Fruit fly (Drosophila melanogaster) whole organism, embryonic: ENCODE measurements around the gene cerv.
A peak's percentile ranks its signal among the peaks of the same experiment; 100 is the strongest.

ENCODE experiments used
- Atf3 ChIP-seq: fragments of 200-800 bp; sonication (Bioruptor generic); optimal IDR thresholded peaks from 3 replicates; lab custom pipeline; 2016; ENCODE audit warnings: missing biosample characterization, missing genetic modification characterization
- Atf6 ChIP-seq: fragments of 200-800 bp; sonication (Bioruptor generic); IDR thresholded peaks from 2 replicates; pipeline ENCODE4 v1.3.6; 2022; ENCODE audit warnings: missing biosample characterization, missing genetic modification characterization
- B-H1 ChIP-seq: fragments of 200-800 bp; sonication (Bioruptor generic); IDR thresholded peaks from 3 replicates; pipeline ENCODE4 v1.3.6; 2022; ENCODE audit warnings: missing biosample characterization, missing genetic modification characterization
- Bteb2 ChIP-seq: fragments of 200-800 bp; sonication (Bioruptor generic); optimal IDR thresholded peaks from 2 replicates; lab custom pipeline; 2016; ENCODE audit warnings: missing biosample characterization, missing genetic modification characterization
- CG10209 ChIP-seq: fragments of 200-800 bp; sonication (Bioruptor generic); optimal IDR thresholded peaks from 3 replicates; lab custom pipeline; 2017; ENCODE audit warnings: missing biosample characterization, mild to moderate bottlenecking, missing genetic modification characterization, missing genetic modification reagents
- CG10321 ChIP-seq: fragments of 200-800 bp; sonication (Bioruptor generic); IDR thresholded peaks from 2 replicates; pipeline ENCODE4 v1.3.6; 2022; ENCODE audit warnings: missing biosample characterization, missing genetic modification characterization
- CG10462 ChIP-seq: fragments of 200-800 bp; sonication (Bioruptor generic); optimal IDR thresholded peaks from 2 replicates; lab custom pipeline; 2016; ENCODE audit warnings: missing biosample characterization, missing genetic modification characterization
- CG11085 ChIP-seq: fragments of 200-800 bp; sonication (Bioruptor generic); IDR thresholded peaks from 2 replicates; pipeline ENCODE4 v1.3.6; 2022; ENCODE audit warnings: missing biosample characterization, missing genetic modification characterization
- CG12071 ChIP-seq: fragments of 200-800 bp; sonication (Bioruptor generic); optimal IDR thresholded peaks from 3 replicates; lab custom pipeline; 2018; ENCODE audit warnings: missing biosample characterization, mild to moderate bottlenecking, missing genetic modification characterization
- CG1233 ChIP-seq: fragments of 200-800 bp; sonication (Bioruptor generic); optimal IDR thresholded peaks from 4 replicates; lab custom pipeline; 2018; ENCODE audit warnings: missing biosample characterization, mild to moderate bottlenecking, missing genetic modification characterization
- CG12391 ChIP-seq: fragments of 200-800 bp; sonication (Bioruptor generic); optimal IDR thresholded peaks from 3 replicates; lab custom pipeline; 2018; ENCODE audit warnings: missing biosample characterization, mild to moderate bottlenecking, missing genetic modification characterization, moderate library complexity
- CG14050 ChIP-seq: fragments of 200-800 bp; sonication (Bioruptor generic); IDR thresholded peaks from 3 replicates; pipeline ENCODE4 v1.3.6; 2022; ENCODE audit warnings: missing biosample characterization, missing genetic modification characterization
- CG14667 ChIP-seq: fragments of 200-800 bp; sonication (Bioruptor generic); IDR thresholded peaks from 2 replicates; pipeline ENCODE4 v1.3.6; 2022; ENCODE audit warnings: missing biosample characterization, missing genetic modification characterization
- CG14710 ChIP-seq: fragments of 200-800 bp; sonication (Bioruptor generic); optimal IDR thresholded peaks from 3 replicates; lab custom pipeline; 2019; ENCODE audit warnings: missing biosample characterization, mild to moderate bottlenecking, missing genetic modification characterization, moderate library complexity
- CG17328 ChIP-seq: fragments of 200-800 bp; sonication (Bioruptor generic); IDR thresholded peaks from 2 replicates; pipeline ENCODE4 v1.3.6; 2022; ENCODE audit warnings: missing biosample characterization, missing genetic modification characterization
- CG2712 ChIP-seq: fragments of 200-800 bp; optimal IDR thresholded peaks from 3 replicates; lab custom pipeline; 2019; ENCODE audit warnings: missing biosample characterization, mild to moderate bottlenecking, missing genetic modification characterization, moderate library complexity
- CG2889 ChIP-seq: fragments of 200-800 bp; sonication (Bioruptor generic); IDR thresholded peaks from 3 replicates; pipeline ENCODE4 v1.3.6; 2022; ENCODE audit warnings: missing biosample characterization, missing genetic modification characterization
- CG3065 ChIP-seq: fragments of 200-800 bp; sonication (Bioruptor generic); optimal IDR thresholded peaks from 2 replicates; lab custom pipeline; 2016; ENCODE audit warnings: missing biosample characterization, missing genetic modification characterization
- CG32772 ChIP-seq: fragments of 200-800 bp; sonication (Bioruptor generic); IDR thresholded peaks from 2 replicates; pipeline ENCODE4 v1.3.6; 2022; ENCODE audit warnings: missing biosample characterization, missing genetic modification characterization
- CG34224 ChIP-seq: fragments of 200-800 bp; sonication (Bioruptor generic); IDR thresholded peaks from 3 replicates; pipeline ENCODE4 v1.3.6; 2022; ENCODE audit warnings: missing biosample characterization, missing genetic modification characterization; ENCODE audit not compliant: partially characterized antibody
- CG34422 ChIP-seq: fragments of 200-800 bp; sonication (Bioruptor generic); IDR thresholded peaks from 3 replicates; pipeline ENCODE4 v1.3.6; 2022; ENCODE audit warnings: missing biosample characterization, missing genetic modification characterization
- CG43689 ChIP-seq: fragments of 200-800 bp; sonication (Bioruptor generic); IDR thresholded peaks from 2 replicates; pipeline ENCODE4 v1.3.6; 2022; ENCODE audit warnings: missing biosample characterization, missing genetic modification characterization
- CG4617 ChIP-seq: fragments of 200-800 bp; sonication (Bioruptor generic); optimal IDR thresholded peaks from 3 replicates; lab custom pipeline; 2016; ENCODE audit warnings: missing biosample characterization, missing genetic modification characterization, borderline replicate concordance
- CG7786 ChIP-seq: fragments of 200-800 bp; sonication (Bioruptor generic); optimal IDR thresholded peaks from 2 replicates; lab custom pipeline; 2016; ENCODE audit warnings: missing biosample characterization, missing genetic modification characterization
- CG8290 ChIP-seq, 3 experiments: fragments of 200-800 bp; sonication (Bioruptor generic); optimal IDR thresholded peaks; 2 replicates each; lab custom pipeline; 2016 to 2019; ENCODE audit warnings: missing biosample characterization in 3 of 3, missing genetic modification characterization in 3 of 3, mild to moderate bottlenecking in 2 of 3, moderate library complexity in 1 of 3
- CG8944 ChIP-seq: fragments of 200-800 bp; sonication (Bioruptor generic); optimal IDR thresholded peaks from 3 replicates; lab custom pipeline; 2016; ENCODE audit warnings: missing biosample characterization, missing genetic modification characterization
- CG9797 ChIP-seq: fragments of 200-800 bp; sonication (Bioruptor generic); optimal IDR thresholded peaks from 3 replicates; lab custom pipeline; 2018; ENCODE audit warnings: missing biosample characterization, mild to moderate bottlenecking, missing genetic modification characterization
- Dref ChIP-seq: fragments of 200-800 bp; sonication (Bioruptor generic); IDR thresholded peaks from 2 replicates; pipeline ENCODE4 v1.3.6; 2022; ENCODE audit warnings: missing biosample characterization, missing genetic modification characterization
- Jarid2 ChIP-seq: fragments of 200-800 bp; sonication (Bioruptor generic); optimal IDR thresholded peaks from 3 replicates; lab custom pipeline; 2017; ENCODE audit warnings: mild to moderate bottlenecking, missing biosample characterization, missing genetic modification reagents, missing genetic modification characterization
- Mes4 ChIP-seq: fragments of 200-800 bp; sonication (Bioruptor generic); optimal IDR thresholded peaks from 2 replicates; lab custom pipeline; 2016; ENCODE audit warnings: missing biosample characterization, missing genetic modification characterization
- Nf-YB ChIP-seq: fragments of 200-800 bp; sonication (Bioruptor generic); optimal IDR thresholded peaks from 3 replicates; lab custom pipeline; 2019; ENCODE audit warnings: missing biosample characterization, mild to moderate bottlenecking, missing genetic modification characterization, moderate library complexity
- Nf-YC ChIP-seq: fragments of 200-800 bp; optimal IDR thresholded peaks from 3 replicates; lab custom pipeline; 2019; ENCODE audit warnings: missing biosample characterization, mild to moderate bottlenecking, missing genetic modification characterization, moderate library complexity
- NfI ChIP-seq: fragments of 200-800 bp; sonication (Bioruptor generic); optimal IDR thresholded peaks from 3 replicates; lab custom pipeline; 2018; ENCODE audit warnings: missing biosample characterization, mild to moderate bottlenecking, missing genetic modification characterization, moderate library complexity
- Ptx1 ChIP-seq: fragments of 200-800 bp; sonication (Bioruptor generic); IDR thresholded peaks from 2 replicates; pipeline ENCODE4 v1.3.6; 2022; ENCODE audit warnings: missing biosample characterization, missing genetic modification characterization
- Xrp1 ChIP-seq: fragments of 200-800 bp; sonication (Bioruptor generic); IDR thresholded peaks from 2 replicates; pipeline ENCODE4 v1.3.6; 2022; ENCODE audit warnings: missing biosample characterization, missing genetic modification characterization
- bcd ChIP-seq: fragments of 200-800 bp; sonication (Bioruptor generic); optimal IDR thresholded peaks from 2 replicates; lab custom pipeline; 2017; ENCODE audit warnings: missing biosample characterization, mild to moderate bottlenecking, missing genetic modification characterization
- cg ChIP-seq: fragments of 200-800 bp; sonication (Bioruptor generic); optimal IDR thresholded peaks from 3 replicates; lab custom pipeline; 2019; ENCODE audit warnings: missing biosample characterization, mild to moderate bottlenecking, missing genetic modification characterization, moderate library complexity
- da ChIP-seq: fragments of 200-800 bp; sonication (Bioruptor generic); optimal IDR thresholded peaks from 2 replicates; lab custom pipeline; 2016; ENCODE audit warnings: missing biosample characterization, missing genetic modification characterization
- eve ChIP-seq, 2 experiments: fragments of >200 bp; optimal IDR thresholded peaks; 2 replicates each; lab custom pipeline; 2017; ENCODE audit warnings: missing biosample characterization in 2 of 2, missing genetic modification characterization in 2 of 2
- gsb-n ChIP-seq: fragments of 200-800 bp; sonication (Bioruptor generic); optimal IDR thresholded peaks from 3 replicates; lab custom pipeline; 2018; ENCODE audit warnings: missing biosample characterization, mild to moderate bottlenecking, missing genetic modification characterization
- hbn ChIP-seq: fragments of 200-800 bp; sonication (Bioruptor generic); IDR thresholded peaks from 2 replicates; pipeline ENCODE4 v1.3.6; 2022; ENCODE audit warnings: missing biosample characterization, missing genetic modification characterization; ENCODE audit not compliant: partially characterized antibody
- mam ChIP-seq: fragments of 200-800 bp; sonication (Bioruptor generic); optimal IDR thresholded peaks from 3 replicates; lab custom pipeline; 2016; ENCODE audit warnings: missing biosample characterization, missing genetic modification characterization
- nerfin-2 ChIP-seq: fragments of 200-800 bp; sonication (Bioruptor generic); IDR thresholded peaks from 2 replicates; pipeline ENCODE4 v1.3.6; 2022; ENCODE audit warnings: missing biosample characterization, missing genetic modification characterization; ENCODE audit not compliant: partially characterized antibody
- org-1 ChIP-seq: fragments of 200-800 bp; sonication (Bioruptor generic); optimal IDR thresholded peaks from 2 replicates; lab custom pipeline; 2017; ENCODE audit warnings: missing biosample characterization, missing genetic modification characterization
- pho ChIP-seq: fragments of 200-800 bp; sonication (Bioruptor generic); optimal IDR thresholded peaks from 2 replicates; lab custom pipeline; 2016; ENCODE audit warnings: missing biosample characterization, missing genetic modification characterization
- pzg ChIP-seq: fragments of 200-800 bp; sonication (Bioruptor generic); optimal IDR thresholded peaks from 3 replicates; lab custom pipeline; 2018; ENCODE audit warnings: missing biosample characterization, mild to moderate bottlenecking, missing genetic modification characterization, moderate library complexity
- sc ChIP-seq, 3 experiments: fragments of >200 bp in 2 of 3; fragments of 200-800 bp in 1 of 3; sonication (Bioruptor generic) in 1 of 3; optimal IDR thresholded peaks; 2 replicates in 2 of 3; 3 replicates in 1 of 3; lab custom pipeline; 2017; ENCODE audit warnings: mild to moderate bottlenecking in 1 of 3, missing biosample characterization in 1 of 3, missing genetic modification characterization in 1 of 3, missing genetic modification reagents in 1 of 3
- slp2 ChIP-seq: fragments of 200-800 bp; sonication (Bioruptor generic); optimal IDR thresholded peaks from 2 replicates; lab custom pipeline; 2016; ENCODE audit warnings: missing biosample characterization, missing genetic modification characterization
- ssp ChIP-seq: fragments of 200-800 bp; sonication (Bioruptor generic); IDR thresholded peaks from 2 replicates; pipeline ENCODE4 v1.3.6; 2022; ENCODE audit warnings: missing biosample characterization, missing genetic modification characterization
- tgo ChIP-seq: fragments of 200-800 bp; sonication (Bioruptor generic); IDR thresholded peaks from 3 replicates; pipeline ENCODE4 v1.3.6; 2022; ENCODE audit warnings: missing biosample characterization, missing genetic modification characterization
- trem ChIP-seq: fragments of 200-800 bp; optimal IDR thresholded peaks from 3 replicates; lab custom pipeline; 2019; ENCODE audit warnings: missing biosample characterization, mild to moderate bottlenecking, missing genetic modification characterization, moderate library complexity

Gene cerv

DNA sequence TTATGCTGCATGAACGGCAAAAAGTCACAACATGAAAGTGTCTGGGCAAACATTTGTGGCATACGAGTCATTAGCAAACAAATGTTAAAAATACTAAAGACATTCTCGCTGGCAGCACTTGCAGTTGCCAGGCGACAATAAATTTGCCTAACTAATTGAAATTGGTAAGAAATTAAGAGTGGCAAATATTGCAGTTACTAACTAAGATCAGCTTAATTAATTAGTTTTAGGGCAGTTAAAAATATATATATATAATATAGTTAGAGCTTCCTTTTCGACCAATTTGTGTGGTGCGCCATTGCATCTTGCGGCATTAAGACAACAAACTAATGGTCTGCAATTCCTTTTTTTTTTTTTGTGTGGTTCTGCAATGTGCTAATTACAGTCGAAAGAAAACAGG lies 39.9 kb upstream of the cerv start (continued):
- no peak for TF ChIP-seq CG43689 (GFP tag; lab: Robert Waterston, UW)
- no peak for TF ChIP-seq sc (optimal IDR thresholded peaks at IDR 0.05; lab: Kevin White, UChicago)
- TF ChIP-seq sc (GFP tag; optimal IDR thresholded peaks at IDR 0.05; lab: Kevin White, UChicago): peak; percentile 22
- TF ChIP-seq cg (GFP tag; lab: Kevin White, UChicago): no peak
- no peak for TF ChIP-seq CG3065 (GFP tag; lab: Kevin White, UChicago)
- no peak for TF ChIP-seq Nf-YC
- TF ChIP-seq CG14667 (GFP tag; lab: Robert Waterston, UW): no peak
- TF ChIP-seq da (GFP tag; lab: Kevin White, UChicago): no peak
- no peak for TF ChIP-seq NfI (GFP tag; lab: Kevin White, UChicago)
- peak; percentile 23 for TF ChIP-seq trem
- TF ChIP-seq pho (GFP tag; lab: Kevin White, UChicago): no peak
- TF ChIP-seq pzg (GFP tag; lab: Kevin White, UChicago): no peak
- no peak for TF ChIP-seq CG1233 (GFP tag; lab: Kevin White, UChicago)
- TF ChIP-seq Ptx1: peak; percentile 36; the same call in 1 of the 2 replicates
- TF ChIP-seq Atf6 (GFP tag; lab: Robert Waterston, UW): no peak
- no peak for TF ChIP-seq Bteb2
- no peak for TF ChIP-seq nerfin-2
- TF ChIP-seq B-H1 (GFP tag; lab: Robert Waterston, UW): peak; percentile 47; the same call in 1 of the 3 replicates
- no peak for TF ChIP-seq ssp (GFP tag; lab: Robert Waterston, UW)
- peak; percentile 65 for TF ChIP-seq CG17328 (GFP tag; lab: Robert Waterston, UW)
- no peak for TF ChIP-seq CG14050 (GFP tag; lab: Robert Waterston, UW)
- peak; percentile 59 for TF ChIP-seq gsb-n (tag; lab: Kevin White, UChicago)
- no peak for TF ChIP-seq CG12071 (GFP tag; lab: Kevin White, UChicago)
- peak; percentile 50 for TF ChIP-seq CG2712 (tag; lab: Kevin White, UChicago)
- TF ChIP-seq Atf3 (GFP tag; lab: Kevin White, UChicago): no peak
- peak; percentile 17 for TF ChIP-seq CG14710 (tag; lab: Kevin White, UChicago)
- TF ChIP-seq CG9797 (GFP tag; lab: Kevin White, UChicago): no peak
- no peak for TF ChIP-seq CG10209
- TF ChIP-seq CG12391 (tag; lab: Kevin White, UChicago): peak; percentile 47
- TF ChIP-seq CG34422 (GFP tag; lab: Robert Waterston, UW): peak; percentile 36; the same call in 1 of the 3 replicates
- TF ChIP-seq CG2889 (GFP tag; lab: Robert Waterston, UW): 0 out of 3 replicates have a peak, but pooled peaks have one; percentile 12
- TF ChIP-seq mam (GFP tag; lab: Kevin White, UChicago): no peak
- TF ChIP-seq CG11085: no peak
- TF ChIP-seq CG34224 (GFP tag; lab: Robert Waterston, UW): no peak
- TF ChIP-seq org-1 (GFP tag; lab: Kevin White, UChicago): no peak
- TF ChIP-seq CG8290 (GFP tag; optimal IDR thresholded peaks at IDR 0.05; lab: Kevin White, UChicago): no peak
- TF ChIP-seq CG8290 (tag; optimal IDR thresholded peaks at IDR 0.05; lab: Kevin White, UChicago): no peak
- no peak; the same call in 1 of the 2 replicates for TF ChIP-seq CG32772
- peak; percentile 79 for TF ChIP-seq Xrp1 (GFP tag; lab: Robert Waterston, UW)
- no peak for TF ChIP-seq Jarid2
- no peak for TF ChIP-seq Dref (GFP tag; lab: Robert Waterston, UW)
- no peak for TF ChIP-seq bcd (GFP tag; lab: Kevin White, UChicago)
- no peak for TF ChIP-seq eve (GFP tag; optimal IDR thresholded peaks at IDR 0.05; lab: Kevin White, UChicago)
- no peak for TF ChIP-seq Mes4 (GFP tag; lab: Kevin White, UChicago)
- no peak for TF ChIP-seq Nf-YB (GFP tag; lab: Kevin White, UChicago)
- TF ChIP-seq CG10462 (GFP tag; lab: Kevin White, UChicago): no peak
- TF ChIP-seq tgo (GFP tag; lab: Robert Waterston, UW): peak; percentile 41; the same call in 1 of the 3 replicates
- TF ChIP-seq slp2 (GFP tag; lab: Kevin White, UChicago): no peak
- no peak for TF ChIP-seq hbn (GFP tag; lab: Robert Waterston, UW)
- no peak for TF ChIP-seq CG7786 (GFP tag; lab: Kevin White, UChicago)
- TF ChIP-seq CG8944 (GFP tag; lab: Kevin White, UChicago): no peak
- no peak for TF ChIP-seq CG4617 (GFP tag; lab: Kevin White, UChicago)
- no peak for TF ChIP-seq CG10321
